Fruit fly (Drosophila melanogaster) whole organism, wandering third instar larva: Measurements from ENCODE around the gene CG14400.

Experiments
- HLH106 ChIP-seq: fragments of 200-800 bp; optimal IDR thresholded peaks from 3 replicates; lab custom pipeline; 2019; ENCODE audit warnings: missing biosample characterization, mild to moderate bottlenecking, missing genetic modification characterization, moderate library complexity
- Hnf4 ChIP-seq: fragments of 200-800 bp; sonication (Bioruptor generic); optimal IDR thresholded peaks from 2 replicates; lab custom pipeline; 2016; ENCODE audit warnings: missing biosample characterization, mild to moderate bottlenecking, missing genetic modification characterization
- Hr78 ChIP-seq: fragments of >200 bp; optimal IDR thresholded peaks from 2 replicates; lab custom pipeline; 2017; ENCODE audit warnings: missing biosample characterization, missing genetic modification characterization
- Hr83 ChIP-seq: fragments of 200-300 bp; sonication (Bioruptor generic); optimal IDR thresholded peaks from 2 replicates; lab custom pipeline; 2016; ENCODE audit warnings: missing biosample characterization, mild to moderate bottlenecking, missing genetic modification characterization, moderate library complexity; ENCODE audit not compliant: poor library complexity, severe bottlenecking
- Jra ChIP-seq: sonication (Bioruptor generic); optimal IDR thresholded peaks from 2 replicates; lab custom pipeline; 2016; ENCODE audit warnings: missing biosample characterization, missing genetic modification characterization
- Mio ChIP-seq: sonication (Bioruptor generic); optimal IDR thresholded peaks from 2 replicates; lab custom pipeline; 2016; ENCODE audit warnings: missing biosample characterization, missing genetic modification characterization
- Myc ChIP-seq: fragments of >200 bp; optimal IDR thresholded peaks from 2 replicates; lab custom pipeline; 2017
- OdsH ChIP-seq: fragments of 200-800 bp; sonication (Bioruptor generic); optimal IDR thresholded peaks from 2 replicates; lab custom pipeline; 2016; ENCODE audit warnings: missing biosample characterization, mild to moderate bottlenecking, missing genetic modification characterization
- Rel ChIP-seq, 2 experiments: fragments of 200-800 bp; sonication (Bioruptor generic) in 1 of 2; optimal IDR thresholded peaks; 2 replicates in 1 of 2; 3 replicates in 1 of 2; lab custom pipeline; 2016 to 2019; ENCODE audit warnings: mild to moderate bottlenecking in 2 of 2, missing biosample characterization in 2 of 2, missing genetic modification characterization in 2 of 2, moderate library complexity in 1 of 2
- Sp1 ChIP-seq: fragments of 200-800 bp; sonication (Bioruptor generic); optimal IDR thresholded peaks from 3 replicates; lab custom pipeline; 2019; ENCODE audit warnings: missing biosample characterization, mild to moderate bottlenecking, missing genetic modification characterization, moderate library complexity
- Vsx2 ChIP-seq: fragments of 200-300, 225-300 bp; sonication (Bioruptor generic); optimal IDR thresholded peaks from 2 replicates; lab custom pipeline; 2018; ENCODE audit warnings: missing biosample characterization, missing genetic modification characterization; ENCODE audit not compliant: partially characterized antibody
- br ChIP-seq: fragments of 200-800 bp; sonication (Bioruptor generic); optimal IDR thresholded peaks from 2 replicates; lab custom pipeline; 2016; ENCODE audit warnings: missing biosample characterization, missing genetic modification characterization
- brk ChIP-seq: fragments of 200-800 bp; sonication (Bioruptor generic); optimal IDR thresholded peaks from 2 replicates; lab custom pipeline; 2016; ENCODE audit warnings: missing biosample characterization, mild to moderate bottlenecking, missing genetic modification characterization
- dl ChIP-seq, 2 experiments: fragments of 175-275, 200-275 bp in 1 of 2; fragments of 200-275 bp in 1 of 2; sonication (Bioruptor generic); optimal IDR thresholded peaks; lab custom pipeline; 2018; ENCODE audit warnings: mild to moderate bottlenecking in 2 of 2, missing biosample characterization in 2 of 2, missing genetic modification characterization in 2 of 2, moderate library complexity in 2 of 2; ENCODE audit not compliant: partially characterized antibody in 2 of 2, insufficient read depth in 1 of 2
- dsf ChIP-seq: sonication (Bioruptor generic); optimal IDR thresholded peaks from 2 replicates; lab custom pipeline; 2016; ENCODE audit warnings: missing biosample characterization, missing genetic modification characterization, borderline replicate concordance
- ey ChIP-seq: fragments of 200-800 bp; sonication (Bioruptor generic); optimal IDR thresholded peaks from 2 replicates; lab custom pipeline; 2016; ENCODE audit warnings: missing biosample characterization, missing genetic modification characterization
- foxo ChIP-seq, 2 experiments: fragments of 200-800 bp; sonication (Bioruptor generic); optimal IDR thresholded peaks; 2 replicates in 1 of 2; 3 replicates in 1 of 2; lab custom pipeline; 2016 to 2017; ENCODE audit warnings: missing biosample characterization in 2 of 2, missing genetic modification characterization in 2 of 2
- h ChIP-seq: fragments of 200-800 bp; sonication (Bioruptor generic); optimal IDR thresholded peaks from 3 replicates; lab custom pipeline; 2016; ENCODE audit warnings: missing biosample characterization, mild to moderate bottlenecking, missing genetic modification characterization
- jim ChIP-seq: fragments of 175-275, 200-325 bp; sonication (Bioruptor generic); optimal IDR thresholded peaks from 2 replicates; lab custom pipeline; 2016; ENCODE audit warnings: missing biosample characterization, mild to moderate bottlenecking, missing genetic modification characterization
- lola ChIP-seq: fragments of >200 bp; optimal IDR thresholded peaks from 2 replicates; lab custom pipeline; 2017; ENCODE audit warnings: missing biosample characterization, missing genetic modification characterization
- psq ChIP-seq: fragments of 200-800 bp; sonication (Bioruptor generic); optimal IDR thresholded peaks from 3 replicates; lab custom pipeline; 2017; ENCODE audit warnings: missing biosample characterization, mild to moderate bottlenecking, missing genetic modification characterization, moderate library complexity
- rgr ChIP-seq: fragments of 200-800 bp; sonication (Bioruptor generic); optimal IDR thresholded peaks from 3 replicates; lab custom pipeline; 2016; ENCODE audit warnings: missing biosample characterization, mild to moderate bottlenecking, missing genetic modification characterization
- sv ChIP-seq: fragments of 200-800 bp; sonication (Bioruptor generic); optimal IDR thresholded peaks from 3 replicates; lab custom pipeline; 2016; ENCODE audit warnings: missing biosample characterization, missing genetic modification characterization
- woc ChIP-seq: sonication (Bioruptor generic); optimal IDR thresholded peaks from 2 replicates; lab custom pipeline; 2016; ENCODE audit warnings: missing biosample characterization, mild to moderate bottlenecking, missing genetic modification characterization

The CG14400 gene

dm6 chr2L:20811039-20811652 is 46.5 kb downstream of the CG14400 start:
- no peak for TF ChIP-seq Sp1
- TF ChIP-seq sv: peak; percentile 10

- TF ChIP-seq ey (GFP tag; lab: Kevin White, UChicago) (no peak), psq (GFP tag; lab: Kevin White, UChicago) (no peak), sv (no peak), br (GFP tag; lab: Kevin White, UChicago) (no peak), h (no peak), lola (no peak), Hr83 (no peak), Rel (GFP tag; optimal IDR thresholded peaks at IDR 0.05; lab: Kevin White, UChicago) (no peak), Rel (tag; optimal IDR thresholded peaks at IDR 0.05; lab: Kevin White, UChicago) (no peak), brk (GFP tag; lab: Kevin White, UChicago) (no peak), Mio (no peak), Vsx2 (GFP tag; lab: Kevin White, UChicago) (no peak), Jra (GFP tag; lab: Kevin White, UChicago) (no peak)
Measured at dm6 chr2L:20809229-20809628, 48.5 kb downstream of the CG14400 start.

dm6 chr2L:20808510-20809195 is 49.0 kb downstream of the CG14400 start:
- no peak for TF ChIP-seq woc (GFP tag; lab: Kevin White, UChicago)
- no peak for TF ChIP-seq Mio
- no peak for TF ChIP-seq dsf (GFP tag; lab: Kevin White, UChicago)
- TF ChIP-seq dl (GFP tag; optimal IDR thresholded peaks at IDR 0.05; lab: Kevin White, UChicago; ENCODE audit: insufficient read depth in 1 of 2, partially characterized antibody in 2 of 2): no peak
- no peak for TF ChIP-seq jim
- no peak for TF ChIP-seq Myc (lab: Kevin White, UChicago)
- TF ChIP-seq Vsx2 (GFP tag; lab: Kevin White, UChicago): peak; percentile 25
- TF ChIP-seq Hnf4 (GFP tag; lab: Kevin White, UChicago): no peak

- TF ChIP-seq Hr78 (GFP tag; lab: Kevin White, UChicago) (no peak), dl (GFP tag; optimal IDR thresholded peaks at IDR 0.05; lab: Kevin White, UChicago; ENCODE audit: insufficient read depth in 1 of 2, partially characterized antibody in 2 of 2) (no peak), Sp1 (peak; percentile 52), h (peak; percentile 21), HLH106 (tag; lab: Kevin White, UChicago) (peak; percentile 46), OdsH (peak; percentile 32), psq (GFP tag; lab: Kevin White, UChicago) (peak; percentile 29), foxo (GFP tag; optimal IDR thresholded peaks at IDR 0.05; lab: Kevin White, UChicago) (peak in 1 of 2 experiments; percentile 21), rgr (GFP tag; lab: Kevin White, UChicago) (peak; percentile 9)
Measured at dm6 chr2L:20807617-20808509, 49.8 kb downstream of the CG14400 start.
